Worm (Caenorhabditis elegans): ENCODE results near the gene jmjd-5.

ce11 chrV:11152333-11152732 lies 25.0 kb downstream of the jmjd-5 start, which contains the start of gene srg-39:
- TF ChIP-seq madf-8 (GFP tag; conservative IDR thresholded peaks at IDR 0.05): no peak
- TF ChIP-seq unc-130 (GFP tag; optimal IDR thresholded peaks at IDR 0.05): no peak
- TF ChIP-seq unc-62 (GFP tag; optimal IDR thresholded peaks at IDR 0.05): no peak
- TF ChIP-seq Y95B8A.8 (GFP tag; IDR thresholded peaks at IDR 0.05): no peak

Measured in whole organism, young adult.